Worm (Caenorhabditis elegans) whole organism, L4/young adult: ENCODE measurements around the gene algn-11.

Experiments
- W03F9.2 ChIP-seq: fragments of 150-350 bp; optimal IDR thresholded peaks from 2 replicates; lab custom pipeline; 2014; ENCODE audit warnings: missing biosample characterization, missing genetic modification characterization
- dao-5 ChIP-seq: sonication (generic microtip); optimal IDR thresholded peaks from 2 replicates; lab custom pipeline; 2016; ENCODE audit warnings: missing genotype, missing genetic modification characterization, moderate library complexity, missing compliant biosample characterization
- him-1 ChIP-seq: sonication (generic microtip); optimal IDR thresholded peaks from 2 replicates; lab custom pipeline; 2016; ENCODE audit warnings: missing genotype, missing genetic modification reagents, missing genetic modification characterization, missing compliant biosample characterization

The algn-11 gene

ce11 chrIII:7291216-7291615, 854 bp upstream of the algn-11 start:
- TF ChIP-seq him-1 (tag; lab: Kevin White, UChicago) = no peak
- no peak for TF ChIP-seq W03F9.2 (tag; lab: Kevin White, UChicago)
- no peak for TF ChIP-seq dao-5 (tag; lab: Kevin White, UChicago)

- TF ChIP-seq dao-5 (tag; lab: Kevin White, UChicago) (no peak), him-1 (tag; lab: Kevin White, UChicago) (no peak), W03F9.2 (tag; lab: Kevin White, UChicago) (no peak)
Measured at ce11 chrIII:7287503-7287902, 2.9 kb downstream of the algn-11 start, which contains the start of gene ykt-6. Gene ykt-6, minus strand, starts transcription at chrIII:7287603.

ce11 chrIII:7285783-7286182, 4.6 kb downstream of the algn-11 start, which contains the start of gene pho-5:
Gene pho-5, minus strand, starts transcription at chrIII:7285883.
- TF ChIP-seq W03F9.2 (tag; lab: Kevin White, UChicago) (no peak), him-1 (tag; lab: Kevin White, UChicago) (no peak), dao-5 (tag; lab: Kevin White, UChicago) (no peak)

ce11 chrIII:7281179-7281578, 9.2 kb downstream of the algn-11 start, which contains the start of gene B0361.3:
Gene B0361.3, plus strand, starts transcription at chrIII:7281462.
- TF ChIP-seq W03F9.2 (tag; lab: Kevin White, UChicago) (no peak), him-1 (tag; lab: Kevin White, UChicago) (no peak), dao-5 (tag; lab: Kevin White, UChicago) (no peak)

- TF ChIP-seq him-1 (tag; lab: Kevin White, UChicago) = no peak
- peak; percentile 74 for TF ChIP-seq W03F9.2 (tag; lab: Kevin White, UChicago)
- TF ChIP-seq dao-5 (tag; lab: Kevin White, UChicago) = peak; percentile 42
Measured at ce11 chrIII:7278491-7278890, 11.9 kb downstream of the algn-11 start.

- TF ChIP-seq W03F9.2 (tag; lab: Kevin White, UChicago) = peak; percentile 28
- TF ChIP-seq dao-5 (tag; lab: Kevin White, UChicago) = no peak
- TF ChIP-seq him-1 (tag; lab: Kevin White, UChicago) = no peak
Measured at ce11 chrIII:7277228-7277627, 13.1 kb downstream of the algn-11 start, which contains the start of the genes spot-1 and B0361.11. Gene spot-1, minus strand, starts transcription at chrIII:7277274. Gene B0361.11, plus strand, starts transcription at chrIII:7277599.

- no peak for TF ChIP-seq W03F9.2 (tag; lab: Kevin White, UChicago)
- TF ChIP-seq dao-5 (tag; lab: Kevin White, UChicago) = no peak
- no peak for TF ChIP-seq him-1 (tag; lab: Kevin White, UChicago)
Measured at ce11 chrIII:7275296-7275695, 15.1 kb downstream of the algn-11 start, which contains the start of gene psd-1. Gene psd-1, minus strand, starts transcription at chrIII:7275396.

- TF ChIP-seq dao-5 (tag; lab: Kevin White, UChicago) (no peak), W03F9.2 (tag; lab: Kevin White, UChicago) (no peak), him-1 (tag; lab: Kevin White, UChicago) (no peak)
Measured at ce11 chrIII:7273718-7274117, 16.6 kb downstream of the algn-11 start.

- no peak for TF ChIP-seq W03F9.2 (tag; lab: Kevin White, UChicago)
- no peak for TF ChIP-seq him-1 (tag; lab: Kevin White, UChicago)
- no peak for TF ChIP-seq dao-5 (tag; lab: Kevin White, UChicago)
Measured at ce11 chrIII:7272828-7273227, 17.5 kb downstream of the algn-11 start.

- TF ChIP-seq dao-5 (tag; lab: Kevin White, UChicago) (no peak), him-1 (tag; lab: Kevin White, UChicago) (no peak), W03F9.2 (tag; lab: Kevin White, UChicago) (no peak)
Measured at ce11 chrIII:7272088-7272487, 18.3 kb downstream of the algn-11 start.

- TF ChIP-seq W03F9.2 (tag; lab: Kevin White, UChicago) (no peak), dao-5 (tag; lab: Kevin White, UChicago) (no peak), him-1 (tag; lab: Kevin White, UChicago) (no peak)
Measured at ce11 chrIII:7271083-7271482, 19.3 kb downstream of the algn-11 start.

- TF ChIP-seq him-1 (tag; lab: Kevin White, UChicago) (no peak), dao-5 (tag; lab: Kevin White, UChicago) (no peak), W03F9.2 (tag; lab: Kevin White, UChicago) (no peak)
Measured at ce11 chrIII:7263028-7263427, 27.3 kb downstream of the algn-11 start.

ce11 chrIII:7262592-7262991, 27.8 kb downstream of the algn-11 start:
- TF ChIP-seq W03F9.2 (tag; lab: Kevin White, UChicago) = no peak
- no peak for TF ChIP-seq him-1 (tag; lab: Kevin White, UChicago)
- TF ChIP-seq dao-5 (tag; lab: Kevin White, UChicago) = no peak

ce11 chrIII:7258931-7259330, 31.4 kb downstream of the algn-11 start, which contains the start of gene B0361.4:
Gene B0361.4, plus strand, starts transcription at chrIII:7258991.
- TF ChIP-seq dao-5 (tag; lab: Kevin White, UChicago) (no peak), W03F9.2 (tag; lab: Kevin White, UChicago) (no peak), him-1 (tag; lab: Kevin White, UChicago) (no peak)
